Worm (Caenorhabditis elegans) whole organism, L1 larva: ENCODE measurements around the gene EGAP2.1.

Source experiments
- lin-39 ChIP-seq: fragments of 150-350 bp; optimal IDR thresholded peaks from 2 replicates; lab custom pipeline; 2014; ENCODE audit warnings: missing biosample characterization, missing genetic modification reagents, missing genetic modification characterization
- nhr-237 ChIP-seq: fragments of 150-350 bp; optimal IDR thresholded peaks from 2 replicates; lab custom pipeline; 2014; ENCODE audit warnings: missing biosample characterization, missing genetic modification characterization
- nhr-28 ChIP-seq: fragments of 150-350 bp; optimal IDR thresholded peaks from 2 replicates; lab custom pipeline; 2014; ENCODE audit warnings: missing biosample characterization, missing genetic modification characterization
- nhr-71 ChIP-seq: sonication (generic microtip); optimal IDR thresholded peaks from 2 replicates; lab custom pipeline; 2016; ENCODE audit warnings: mild to moderate bottlenecking, missing genetic modification characterization, moderate library complexity, missing compliant biosample characterization
- zag-1 ChIP-seq: fragments of 150-350 bp; optimal IDR thresholded peaks from 2 replicates; lab custom pipeline; 2014; ENCODE audit warnings: missing biosample characterization, missing genetic modification characterization

ce11 chrII:5202930-5203329, 28.3 kb upstream of the EGAP2.1 start, which contains the start of gene ampd-1:
- TF ChIP-seq nhr-28 (tag; lab: Kevin White, UChicago) (no peak), zag-1 (tag; lab: Kevin White, UChicago) (no peak), lin-39 (tag; lab: Kevin White, UChicago) (no peak), nhr-71 (tag; lab: Kevin White, UChicago) (peak; percentile 45), nhr-237 (tag; lab: Kevin White, UChicago) (no peak)
